Worm (Caenorhabditis elegans): ENCODE measurements around the gene ulp-4.
A peak's percentile ranks its signal among the peaks of the same experiment; 100 is the strongest.

ulp-4 gene

ce11 chrII:8124867-8125266 lies 4.9 kb upstream of the ulp-4 start, which contains the start of gene ire-1 (continued):
- TF ChIP-seq ets-5 (GFP tag; IDR thresholded peaks at IDR 0.05) (no peak), Y116A8C.19 (tag; optimal IDR thresholded peaks at IDR 0.05; ENCODE audit: borderline replicate concordance) (no peak), nhr-12 (tag; optimal IDR thresholded peaks at IDR 0.05) (no peak), tbx-2 (tag; optimal IDR thresholded peaks at IDR 0.05) (peak; percentile 26), aly-2 (tag; optimal IDR thresholded peaks at IDR 0.05) (no peak), lsy-2 (tag; optimal IDR thresholded peaks at IDR 0.05) (peak; percentile 98 to 100), nhr-237 (tag; optimal IDR thresholded peaks at IDR 0.05) (no peak), ceh-63 (GFP tag; optimal IDR thresholded peaks at IDR 0.05) (no peak), ceh-82 (tag; optimal IDR thresholded peaks at IDR 0.05) (peak in 2 of 3 experiments; percentile 31 to 50), ama-1 (optimal IDR thresholded peaks at IDR 0.05) (no peak), vab-15 (tag; optimal IDR thresholded peaks at IDR 0.05) (no peak), ceh-90 (tag; optimal IDR thresholded peaks at IDR 0.05) (no peak), efl-3 (GFP tag; optimal IDR thresholded peaks at IDR 0.05) (no peak), unc-130 (tag; optimal IDR thresholded peaks at IDR 0.05) (peak; percentile 80), fos-1 (tag; optimal IDR thresholded peaks at IDR 0.05) (peak; percentile 35), nhr-47 (tag; optimal IDR thresholded peaks at IDR 0.05) (peak; percentile 52), elt-2 (tag; optimal IDR thresholded peaks at IDR 0.05) (no peak), nhr-85 (tag) (no peak), efl-1 (optimal IDR thresholded peaks at IDR 0.05) (peak; percentile 52 to 69), efl-1 (GFP tag; optimal IDR thresholded peaks at IDR 0.05 in 1 of 2) (peak; percentile 70 to 95), tlp-1 (tag; optimal IDR thresholded peaks at IDR 0.05) (no peak), sup-37 (GFP tag; optimal IDR thresholded peaks at IDR 0.05) (no peak), ceh-88 (GFP tag; IDR thresholded peaks at IDR 0.05) (no peak), egl-13 (tag; optimal IDR thresholded peaks at IDR 0.05) (no peak), pax-3 (tag; optimal IDR thresholded peaks at IDR 0.05) (no peak), hlh-4 (tag; optimal IDR thresholded peaks at IDR 0.05) (no peak), fkh-10 (GFP tag; optimal IDR thresholded peaks at IDR 0.05) (no peak), nhr-71 (tag; optimal IDR thresholded peaks at IDR 0.05) (peak; percentile 65), fkh-4 (tag; optimal IDR thresholded peaks at IDR 0.05; ENCODE audit: borderline replicate concordance) (no peak), nhr-19 (GFP tag; conservative IDR thresholded peaks at IDR 0.05) (no peak), unc-62 (GFP tag; optimal IDR thresholded peaks at IDR 0.05) (no peak), dsc-1 (tag; optimal IDR thresholded peaks at IDR 0.05) (peak; percentile 9), isw-1 (GFP tag; IDR thresholded peaks at IDR 0.05) (peak; percentile 50), snu-23 (GFP tag; optimal IDR thresholded peaks at IDR 0.05) (peak; percentile 72), jun-1 (tag; optimal IDR thresholded peaks at IDR 0.05) (peak; percentile 12), rnt-1 (tag; optimal IDR thresholded peaks at IDR 0.05) (peak; percentile 44), nhr-11 (tag; optimal IDR thresholded peaks at IDR 0.05) (no peak), irx-1 (tag; optimal IDR thresholded peaks at IDR 0.05) (no peak), unc-30 (tag; optimal IDR thresholded peaks at IDR 0.05) (no peak), nhr-76 (tag; optimal IDR thresholded peaks at IDR 0.05) (no peak), xbp-1 (tag; optimal IDR thresholded peaks at IDR 0.05) (peak; percentile 59), egl-27 (tag; optimal IDR thresholded peaks at IDR 0.05) (no peak), snpc-4 (tag; optimal IDR thresholded peaks at IDR 0.05) (peak; percentile 33), fkh-8 (tag; optimal IDR thresholded peaks at IDR 0.05) (peak; percentile 48), nhr-84 (tag; optimal IDR thresholded peaks at IDR 0.05) (no peak)

ce11 chrII:8125439-8125838 lies 4.3 kb upstream of the ulp-4 start:
- no peak for TF ChIP-seq skn-1 (tag; optimal IDR thresholded peaks at IDR 0.05)
- no peak for TF ChIP-seq hlh-17 (GFP tag; optimal IDR thresholded peaks at IDR 0.05; ENCODE audit: borderline replicate concordance)
- TF ChIP-seq efl-1 (optimal IDR thresholded peaks at IDR 0.05): no peak
- peak in 1 of 2 experiments; percentile 86 for TF ChIP-seq efl-1 (GFP tag; optimal IDR thresholded peaks at IDR 0.05 in 1 of 2)
- TF ChIP-seq jun-1 (tag; optimal IDR thresholded peaks at IDR 0.05): no peak
- TF ChIP-seq ets-5 (GFP tag; IDR thresholded peaks at IDR 0.05): no peak
- TF ChIP-seq irx-1 (tag; optimal IDR thresholded peaks at IDR 0.05): no peak
- TF ChIP-seq blmp-1 (tag; optimal IDR thresholded peaks at IDR 0.05): peak; percentile 73
- no peak for TF ChIP-seq ceh-88 (GFP tag; IDR thresholded peaks at IDR 0.05)
- peak; percentile 8 for TF ChIP-seq lin-14 (GFP tag; optimal IDR thresholded peaks at IDR 0.05)
- no peak for TF ChIP-seq F16B12.6 (tag; optimal IDR thresholded peaks at IDR 0.05)
- TF ChIP-seq sptf-1 (tag; optimal IDR thresholded peaks at IDR 0.05): no peak
